Worm (Caenorhabditis elegans): Measurements from ENCODE around the gene mbr-1.

- no peak for TF ChIP-seq W03F9.2 (tag; optimal IDR thresholded peaks at IDR 0.05)
- no peak for TF ChIP-seq dao-5 (tag; optimal IDR thresholded peaks at IDR 0.05)
- TF ChIP-seq him-1 (tag; optimal IDR thresholded peaks at IDR 0.05): no peak
Measured at ce11 chrX:10670198-10670597, 51.7 kb downstream of the mbr-1 start.

All from whole organism, L4/young adult.